Fruit fly (Drosophila melanogaster): ENCODE data around the gene SkpC.

- TF ChIP-seq CG8319 (GFP tag; optimal IDR thresholded peaks at IDR 0.05): no peak
- TF ChIP-seq CG8119 (GFP tag; IDR thresholded peaks at IDR 0.05): no peak
Observed at dm6 chrX:19845557-19846072, 29.7 kb downstream of the SkpC start.

All from whole organism, prepupa.